Worm (Caenorhabditis elegans) whole organism, L3 larva: ENCODE results near the gene sdz-23.
A peak's percentile ranks its signal among the peaks of the same experiment; 100 is the strongest.

Experiments used
- R02D3.7 ChIP-seq: fragments of 150-350 bp; optimal IDR thresholded peaks from 2 replicates; lab custom pipeline; 2014; ENCODE audit warnings: missing biosample characterization, missing genetic modification characterization
- ama-1 ChIP-seq: fragments of 150-350 bp; optimal IDR thresholded peaks from 2 replicates; lab custom pipeline; 2018
- ceh-82 ChIP-seq: fragments of 150-350 bp; optimal IDR thresholded peaks from 2 replicates; lab custom pipeline; 2014; ENCODE audit warnings: missing biosample characterization, missing genetic modification characterization
- ceh-9 ChIP-seq: sonication (generic microtip); optimal IDR thresholded peaks from 2 replicates; lab custom pipeline; 2018; ENCODE audit warnings: missing biosample characterization, missing genetic modification characterization
- daf-12 ChIP-seq: fragments of 150-350 bp; optimal IDR thresholded peaks from 2 replicates; lab custom pipeline; 2014; ENCODE audit warnings: missing biosample characterization, missing genetic modification reagents, missing genetic modification characterization
- egl-27 ChIP-seq: sonication (generic microtip); optimal IDR thresholded peaks from 4 replicates; lab custom pipeline; 2017; ENCODE audit warnings: missing biosample characterization, missing genetic modification reagents, missing genetic modification characterization
- elt-2 ChIP-seq: sonication (generic microtip); optimal IDR thresholded peaks from 2 replicates; lab custom pipeline; 2016; ENCODE audit warnings: missing genetic modification reagents, mild to moderate bottlenecking, missing genetic modification characterization, missing compliant biosample characterization
- elt-3 ChIP-seq, 3 experiments: fragments of 150-350 bp in 1 of 3; sonication (generic microtip) in 2 of 3; optimal IDR thresholded peaks; 2 replicates in 2 of 3; 4 replicates in 1 of 3; lab custom pipeline; 2014 to 2017; ENCODE audit warnings: missing biosample characterization in 3 of 3, missing genetic modification characterization in 3 of 3
- fkh-10 ChIP-seq: sonication (generic microtip); optimal IDR thresholded peaks from 2 replicates; lab custom pipeline; 2017; ENCODE audit warnings: missing biosample characterization, missing genetic modification reagents, missing genetic modification characterization
- fkh-2 ChIP-seq: fragments of 150-350 bp; optimal IDR thresholded peaks from 2 replicates; lab custom pipeline; 2014; ENCODE audit warnings: missing biosample characterization, missing genetic modification reagents, missing genetic modification characterization
- fos-1 ChIP-seq: fragments of 150-350 bp; optimal IDR thresholded peaks from 2 replicates; lab custom pipeline; 2014; ENCODE audit warnings: missing biosample characterization, missing genetic modification characterization
- hmg-11 ChIP-seq: sonication (generic microtip); optimal IDR thresholded peaks from 2 replicates; lab custom pipeline; 2016; ENCODE audit warnings: missing genetic modification characterization, missing compliant biosample characterization
- lin-39 ChIP-seq: fragments of 150-350 bp; optimal IDR thresholded peaks from 2 replicates; lab custom pipeline; 2018; ENCODE audit warnings: missing biosample characterization, missing genetic modification reagents, missing genetic modification characterization
- lsy-12 ChIP-seq: sonication (generic microtip); optimal IDR thresholded peaks from 2 replicates; lab custom pipeline; 2016; ENCODE audit warnings: mild to moderate bottlenecking, missing genetic modification characterization, missing compliant biosample characterization
- mdl-1 ChIP-seq: fragments of 150-350 bp; optimal IDR thresholded peaks from 2 replicates; lab custom pipeline; 2014; ENCODE audit warnings: missing biosample characterization, missing genetic modification characterization
- nfya-1 ChIP-seq: sonication (generic microtip); optimal IDR thresholded peaks from 2 replicates; lab custom pipeline; 2017; ENCODE audit warnings: missing genetic modification characterization, mild to moderate bottlenecking, missing compliant biosample characterization, antibody characterized with exemption, moderate library complexity; ENCODE audit not compliant: insufficient read depth
- nhr-12 ChIP-seq: fragments of 150-350 bp; optimal IDR thresholded peaks from 2 replicates; lab custom pipeline; 2014; ENCODE audit warnings: missing biosample characterization, missing genetic modification characterization
- nhr-23 ChIP-seq: fragments of 150-350 bp; optimal IDR thresholded peaks from 2 replicates; lab custom pipeline; 2014; ENCODE audit warnings: missing biosample characterization, missing genetic modification reagents, missing genetic modification characterization
- nhr-237 ChIP-seq: fragments of 150-350 bp; optimal IDR thresholded peaks from 2 replicates; lab custom pipeline; 2014; ENCODE audit warnings: missing biosample characterization, missing genetic modification characterization
- nhr-25 ChIP-seq: sonication (generic microtip); optimal IDR thresholded peaks from 2 replicates; lab custom pipeline; 2017; ENCODE audit warnings: missing biosample characterization, missing genetic modification characterization
- nhr-28 ChIP-seq: fragments of 150-350 bp; optimal IDR thresholded peaks from 2 replicates; lab custom pipeline; 2014; ENCODE audit warnings: missing biosample characterization, missing genetic modification characterization
- nhr-43 ChIP-seq: sonication (generic microtip); optimal IDR thresholded peaks from 2 replicates; lab custom pipeline; 2016; ENCODE audit warnings: mild to moderate bottlenecking, missing genetic modification characterization, missing compliant biosample characterization; ENCODE audit not compliant: poor library complexity, severe bottlenecking
- nhr-67 ChIP-seq: fragments of 150-350 bp; optimal IDR thresholded peaks from 2 replicates; lab custom pipeline; 2014; ENCODE audit warnings: missing biosample characterization, missing genetic modification characterization
- nhr-76 ChIP-seq: fragments of 150-350 bp; sonication (generic microtip); optimal IDR thresholded peaks from 5 replicates; lab custom pipeline; 2014; ENCODE audit warnings: missing biosample characterization, missing genetic modification characterization
- nhr-77 ChIP-seq: fragments of 150-350 bp; optimal IDR thresholded peaks from 2 replicates; lab custom pipeline; 2014; ENCODE audit warnings: missing biosample characterization, missing genetic modification characterization
- pha-4 ChIP-seq: fragments of 150-350 bp; optimal IDR thresholded peaks from 2 replicates; lab custom pipeline; 2014; ENCODE audit warnings: missing biosample characterization, missing genetic modification reagents, missing genetic modification characterization
- pqm-1 ChIP-seq: fragments of 150-350 bp; optimal IDR thresholded peaks from 2 replicates; lab custom pipeline; 2017; ENCODE audit warnings: missing biosample characterization, missing genetic modification characterization, inconsistent platforms
- sea-2 ChIP-seq: fragments of 150-350 bp; sonication (generic microtip); optimal IDR thresholded peaks from 4 replicates; lab custom pipeline; 2014; ENCODE audit warnings: missing biosample characterization, missing genetic modification reagents, missing genetic modification characterization
- skn-1 ChIP-seq: fragments of 150-350 bp; optimal IDR thresholded peaks from 2 replicates; lab custom pipeline; 2014; ENCODE audit warnings: missing biosample characterization, missing genetic modification characterization
- snpc-4 ChIP-seq: fragments of 150-350 bp; optimal IDR thresholded peaks from 2 replicates; lab custom pipeline; 2014; ENCODE audit warnings: missing biosample characterization, missing genetic modification characterization
- unc-39 ChIP-seq: sonication (generic microtip); optimal IDR thresholded peaks from 4 replicates; lab custom pipeline; 2017; ENCODE audit warnings: missing biosample characterization, missing genetic modification characterization
- unc-62 ChIP-seq: fragments of 150-350 bp; sonication (generic microtip); optimal IDR thresholded peaks from 4 replicates; lab custom pipeline; 2014; ENCODE audit warnings: missing biosample characterization, missing genetic modification reagents, missing genetic modification characterization
- zag-1 ChIP-seq: fragments of 150-350 bp; optimal IDR thresholded peaks from 2 replicates; lab custom pipeline; 2014; ENCODE audit warnings: missing biosample characterization, missing genetic modification characterization
- ztf-11 ChIP-seq: fragments of 150-350 bp; optimal IDR thresholded peaks from 2 replicates; lab custom pipeline; 2014; ENCODE audit warnings: missing biosample characterization, missing genetic modification characterization
- ztf-4 ChIP-seq: fragments of 150-350 bp; optimal IDR thresholded peaks from 2 replicates; lab custom pipeline; 2014; ENCODE audit warnings: missing biosample characterization, missing genetic modification characterization

Gene sdz-23

DNA sequence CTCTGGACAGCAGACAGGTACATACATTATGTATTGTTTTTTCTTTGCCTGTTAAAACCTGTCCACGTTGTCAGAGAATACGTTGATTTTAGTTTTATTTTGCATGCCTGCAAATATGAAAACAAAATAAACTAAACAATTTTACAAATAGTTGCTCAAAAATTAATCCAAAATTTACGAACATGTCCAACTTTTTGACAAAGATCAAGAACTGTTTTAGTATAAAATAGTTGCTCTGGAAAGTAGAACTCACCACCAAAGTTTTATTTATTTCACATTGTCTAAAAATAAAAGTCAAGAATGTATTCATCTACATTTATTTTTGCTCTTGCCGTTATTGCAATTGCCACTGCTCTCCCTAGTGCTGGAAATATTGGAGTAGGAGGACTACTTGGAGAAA lies 5.1 kb downstream of the sdz-23 start, which contains the start of gene srlf-16:
TSS of gene srlf-16 (plus strand) at position 301 of the 400 bp plus-strand sequence.
- TF ChIP-seq ztf-4 (tag; lab: Kevin White, UChicago) (no peak), nhr-25 (tag; lab: Kevin White, UChicago) (no peak), pqm-1 (tag; lab: Kevin White, UChicago) (no peak), zag-1 (tag; lab: Kevin White, UChicago) (no peak), sea-2 (GFP tag; lab: Kevin White, UChicago) (no peak), hmg-11 (no peak), nhr-76 (tag; lab: Kevin White, UChicago) (no peak), mdl-1 (tag; lab: Kevin White, UChicago) (no peak), lin-39 (tag; lab: Kevin White, UChicago) (no peak), nhr-237 (tag; lab: Kevin White, UChicago) (no peak), nhr-12 (tag; lab: Kevin White, UChicago) (no peak), R02D3.7 (tag; lab: Kevin White, UChicago) (no peak), ama-1 (no peak), ztf-11 (tag; lab: Kevin White, UChicago) (no peak), ceh-82 (no peak), skn-1 (tag; lab: Kevin White, UChicago) (no peak), elt-3 (tag; optimal IDR thresholded peaks at IDR 0.05; lab: Kevin White, UChicago) (no peak), unc-39 (no peak), elt-2 (tag; lab: Kevin White, UChicago) (no peak), snpc-4 (no peak)

- TF ChIP-seq egl-27 (tag; lab: Kevin White, UChicago) (no peak), nhr-28 (tag; lab: Kevin White, UChicago) (no peak), fkh-2 (no peak), nhr-237 (tag; lab: Kevin White, UChicago) (no peak), nhr-25 (tag; lab: Kevin White, UChicago) (no peak), nfya-1 (no peak), zag-1 (tag; lab: Kevin White, UChicago) (no peak), nhr-67 (tag; lab: Kevin White, UChicago) (no peak), ama-1 (no peak), lsy-12 (tag; lab: Kevin White, UChicago) (no peak), hmg-11 (no peak), ceh-82 (no peak), ceh-9 (tag; lab: Kevin White, UChicago) (no peak), nhr-12 (tag; lab: Kevin White, UChicago) (no peak), daf-12 (tag; lab: Kevin White, UChicago) (no peak), nhr-77 (tag; lab: Kevin White, UChicago) (no peak), R02D3.7 (tag; lab: Kevin White, UChicago) (no peak), unc-62 (GFP tag; lab: Kevin White, UChicago) (no peak), fkh-10 (GFP tag; lab: Kevin White, UChicago) (no peak)
Observed at ce11 chrV:8108670-8109069, 9.3 kb downstream of the sdz-23 start, which contains the start of gene myo-5. Gene myo-5 (plus strand): TSS chrV:8108970.

DNA sequence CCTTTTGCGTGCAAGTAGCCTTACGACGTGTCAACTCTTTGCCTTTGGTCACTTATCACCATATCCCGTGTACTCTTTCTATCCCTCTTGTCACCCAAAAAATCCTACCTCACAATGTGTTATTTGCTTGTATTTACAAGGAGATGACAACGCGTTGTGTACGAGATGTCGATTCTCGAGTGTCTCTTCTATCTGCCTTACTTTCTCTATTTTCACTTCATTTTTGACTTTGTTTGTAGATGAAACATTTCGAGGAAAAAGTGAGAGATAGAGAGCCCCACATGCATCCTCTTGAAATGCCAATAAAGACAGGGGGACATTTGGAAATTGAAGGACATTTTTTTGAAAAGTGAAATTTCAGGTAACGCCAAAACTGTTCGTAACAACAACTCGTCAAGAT lies 11.4 kb downstream of the sdz-23 start:
- TF ChIP-seq pha-4 (tag; lab: Kevin White, UChicago): peak; percentile 70
- TF ChIP-seq nhr-23 (tag; lab: Kevin White, UChicago): no peak

- TF ChIP-seq ztf-11 (tag; lab: Kevin White, UChicago) (no peak), sea-2 (GFP tag; lab: Kevin White, UChicago) (no peak), daf-12 (tag; lab: Kevin White, UChicago) (no peak), nhr-28 (tag; lab: Kevin White, UChicago) (no peak), elt-2 (tag; lab: Kevin White, UChicago) (no peak), pha-4 (tag; lab: Kevin White, UChicago) (no peak), nhr-43 (tag; lab: Kevin White, UChicago) (no peak), fos-1 (tag; lab: Kevin White, UChicago) (no peak), nhr-25 (tag; lab: Kevin White, UChicago) (no peak)
Observed at ce11 chrV:8114542-8114941, 15.1 kb downstream of the sdz-23 start.
